Worm (Caenorhabditis elegans): Measurements from ENCODE around the gene Y64H9A.2.

Y64H9A.2 gene

ce11 chrX:5013826-5014225, 29.9 kb upstream of the Y64H9A.2 start, which contains the start of gene ZC449.7:
ZC449.7 (plus strand) TSS chrX:5014074.
- TF ChIP-seq lsy-2 (tag; optimal IDR thresholded peaks at IDR 0.05) (no peak), snpc-4 (tag; optimal IDR thresholded peaks at IDR 0.05) (no peak), nhr-237 (tag; optimal IDR thresholded peaks at IDR 0.05) (no peak), nhr-102 (tag; optimal IDR thresholded peaks at IDR 0.05) (no peak), daf-8 (GFP tag; IDR thresholded peaks at IDR 0.05) (no peak), ztf-11 (tag; optimal IDR thresholded peaks at IDR 0.05) (no peak), lin-39 (tag; optimal IDR thresholded peaks at IDR 0.05) (no peak), pqm-1 (tag; optimal IDR thresholded peaks at IDR 0.05) (peak; percentile 24), lin-15B (tag; optimal IDR thresholded peaks at IDR 0.05) (no peak), mdt-29 (GFP tag; IDR thresholded peaks at IDR 0.05) (no peak), dpl-1 (GFP tag; optimal IDR thresholded peaks at IDR 0.05) (no peak), ceh-82 (tag; optimal IDR thresholded peaks at IDR 0.05) (no peak), egl-43 (GFP tag; IDR thresholded peaks at IDR 0.05) (no peak), D1046.2 (GFP tag; IDR thresholded peaks at IDR 0.05) (no peak), unc-62 (GFP tag; optimal IDR thresholded peaks at IDR 0.05 in 1 of 2) (no peak), unc-62 (tag; optimal IDR thresholded peaks at IDR 0.05) (no peak), nhr-76 (tag; optimal IDR thresholded peaks at IDR 0.05) (no peak), tra-1 (GFP tag; IDR thresholded peaks at IDR 0.05) (no peak), nhr-42 (GFP tag; IDR thresholded peaks at IDR 0.05) (no peak), nhr-111 (GFP tag; optimal IDR thresholded peaks at IDR 0.05) (no peak), zfp-2 (tag; optimal IDR thresholded peaks at IDR 0.05) (no peak), daf-16 (GFP tag; optimal IDR thresholded peaks at IDR 0.05) (no peak), daf-16 (tag; optimal IDR thresholded peaks at IDR 0.05) (peak; percentile 54), nhr-28 (tag; optimal IDR thresholded peaks at IDR 0.05) (peak; percentile 19), fkh-10 (GFP tag; optimal IDR thresholded peaks at IDR 0.05) (no peak), attf-4 (tag; optimal IDR thresholded peaks at IDR 0.05) (no peak), jun-1 (tag; optimal IDR thresholded peaks at IDR 0.05) (no peak), ceh-28 (tag; optimal IDR thresholded peaks at IDR 0.05) (no peak), fos-1 (tag; optimal IDR thresholded peaks at IDR 0.05) (no peak), F26F4.8 (GFP tag; conservative IDR thresholded peaks at IDR 0.05) (no peak), lin-29 (GFP tag; IDR thresholded peaks at IDR 0.05) (no peak), mxl-3 (GFP tag; optimal IDR thresholded peaks at IDR 0.05) (no peak), nhr-11 (tag; optimal IDR thresholded peaks at IDR 0.05) (no peak), dmd-8 (GFP tag; IDR thresholded peaks at IDR 0.05) (no peak), nhr-10 (tag; optimal IDR thresholded peaks at IDR 0.05) (no peak), F44E2.7 (GFP tag; IDR thresholded peaks at IDR 0.05) (no peak), aha-1 (tag) (peak; percentile 59), T20F7.1 (GFP tag; optimal IDR thresholded peaks at IDR 0.05) (no peak), rbr-2 (tag; optimal IDR thresholded peaks at IDR 0.05) (no peak), aly-2 (tag; optimal IDR thresholded peaks at IDR 0.05) (no peak), vab-7 (GFP tag; IDR thresholded peaks at IDR 0.05) (no peak), Y5F2A.4 (GFP tag; optimal IDR thresholded peaks at IDR 0.05) (no peak), saeg-2 (GFP tag; IDR thresholded peaks at IDR 0.05) (no peak), dmd-6 (GFP tag; IDR thresholded peaks at IDR 0.05) (peak; percentile 30; the same call in 1 of the 2 replicates)

ce11 chrX:5015775-5016174, 28.0 kb upstream of the Y64H9A.2 start, which contains the start of gene ZC449.8:
ZC449.8 (plus strand) TSS chrX:5016075.
- TF ChIP-seq ztf-11 (tag; optimal IDR thresholded peaks at IDR 0.05) (no peak), mxl-2 (GFP tag; conservative IDR thresholded peaks at IDR 0.05) (no peak), F44E2.7 (GFP tag; IDR thresholded peaks at IDR 0.05) (no peak), aly-2 (tag; optimal IDR thresholded peaks at IDR 0.05) (no peak), php-3 (GFP tag; IDR thresholded peaks at IDR 0.05) (no peak), pqm-1 (tag; optimal IDR thresholded peaks at IDR 0.05) (no peak), ceh-32 (tag; optimal IDR thresholded peaks at IDR 0.05; ENCODE audit: poor library complexity) (no peak), dve-1 (tag; optimal IDR thresholded peaks at IDR 0.05; ENCODE audit: insufficient read depth) (no peak), madf-9 (GFP tag; conservative IDR thresholded peaks at IDR 0.05) (no peak), ceh-44 (GFP tag; IDR thresholded peaks at IDR 0.05) (no peak), dpl-1 (GFP tag; optimal IDR thresholded peaks at IDR 0.05) (no peak), nhr-48 (tag; optimal IDR thresholded peaks at IDR 0.05) (no peak), nhr-102 (tag; optimal IDR thresholded peaks at IDR 0.05) (no peak), hmg-1.1 (GFP tag; IDR thresholded peaks at IDR 0.05) (no peak), unc-130 (GFP tag; optimal IDR thresholded peaks at IDR 0.05) (no peak)
